Worm (Caenorhabditis elegans) whole organism, L1 larva: Measurements from ENCODE around the gene srh-251.

Source experiments
- aly-2 ChIP-seq: fragments of 150-350 bp; optimal IDR thresholded peaks from 2 replicates; lab custom pipeline; 2014; ENCODE audit warnings: missing biosample characterization, missing genetic modification characterization
- ceh-63 ChIP-seq: fragments of 200-800 bp; sonication (Bioruptor generic); optimal IDR thresholded peaks from 2 replicates; lab custom pipeline; 2018; ENCODE audit warnings: mild to moderate bottlenecking, missing genetic modification characterization, missing compliant biosample characterization
- egl-27 ChIP-seq, 2 experiments: fragments of 150-350 bp in 1 of 2; sonication (generic microtip); optimal IDR thresholded peaks; 3 replicates each; lab custom pipeline; 2017 to 2018; ENCODE audit warnings: missing biosample characterization in 2 of 2, missing genetic modification characterization in 2 of 2, missing genetic modification reagents in 2 of 2
- fos-1 ChIP-seq: fragments of 150-350 bp; optimal IDR thresholded peaks from 2 replicates; lab custom pipeline; 2014; ENCODE audit warnings: missing biosample characterization, missing genetic modification characterization
- jun-1 ChIP-seq: fragments of 150-350 bp; optimal IDR thresholded peaks from 2 replicates; lab custom pipeline; 2014; ENCODE audit warnings: missing biosample characterization, missing genetic modification reagents, missing genetic modification characterization
- lin-13 ChIP-seq: fragments of 150-350 bp; optimal IDR thresholded peaks from 2 replicates; lab custom pipeline; 2014; ENCODE audit warnings: missing biosample characterization, missing genetic modification reagents, missing genetic modification characterization
- lin-14 ChIP-seq: fragments of 200-800 bp; sonication (Bioruptor generic); optimal IDR thresholded peaks from 2 replicates; lab custom pipeline; 2018; ENCODE audit warnings: mild to moderate bottlenecking, missing genetic modification characterization, moderate library complexity, missing compliant biosample characterization
- mdl-1 ChIP-seq, 2 experiments: fragments of 150-350 bp; optimal IDR thresholded peaks; 2 replicates each; lab custom pipeline; 2014 to 2017; ENCODE audit warnings: missing biosample characterization in 2 of 2, missing genetic modification characterization in 2 of 2, inconsistent platforms in 1 of 2
- nhr-237 ChIP-seq: fragments of 150-350 bp; optimal IDR thresholded peaks from 2 replicates; lab custom pipeline; 2014; ENCODE audit warnings: missing biosample characterization, missing genetic modification characterization
- tbx-2 ChIP-seq: sonication (generic microtip); optimal IDR thresholded peaks from 2 replicates; lab custom pipeline; 2016; ENCODE audit warnings: missing genetic modification characterization, missing compliant biosample characterization
- unc-62 ChIP-seq: fragments of 150-350 bp; optimal IDR thresholded peaks from 2 replicates; lab custom pipeline; 2014; ENCODE audit warnings: missing biosample characterization, missing genetic modification reagents, missing genetic modification characterization
- zag-1 ChIP-seq: fragments of 150-350 bp; optimal IDR thresholded peaks from 2 replicates; lab custom pipeline; 2014; ENCODE audit warnings: missing biosample characterization, missing genetic modification characterization
- ztf-4 ChIP-seq: fragments of 150-350 bp; optimal IDR thresholded peaks from 2 replicates; lab custom pipeline; 2014; ENCODE audit warnings: missing biosample characterization, missing genetic modification characterization

DNA sequence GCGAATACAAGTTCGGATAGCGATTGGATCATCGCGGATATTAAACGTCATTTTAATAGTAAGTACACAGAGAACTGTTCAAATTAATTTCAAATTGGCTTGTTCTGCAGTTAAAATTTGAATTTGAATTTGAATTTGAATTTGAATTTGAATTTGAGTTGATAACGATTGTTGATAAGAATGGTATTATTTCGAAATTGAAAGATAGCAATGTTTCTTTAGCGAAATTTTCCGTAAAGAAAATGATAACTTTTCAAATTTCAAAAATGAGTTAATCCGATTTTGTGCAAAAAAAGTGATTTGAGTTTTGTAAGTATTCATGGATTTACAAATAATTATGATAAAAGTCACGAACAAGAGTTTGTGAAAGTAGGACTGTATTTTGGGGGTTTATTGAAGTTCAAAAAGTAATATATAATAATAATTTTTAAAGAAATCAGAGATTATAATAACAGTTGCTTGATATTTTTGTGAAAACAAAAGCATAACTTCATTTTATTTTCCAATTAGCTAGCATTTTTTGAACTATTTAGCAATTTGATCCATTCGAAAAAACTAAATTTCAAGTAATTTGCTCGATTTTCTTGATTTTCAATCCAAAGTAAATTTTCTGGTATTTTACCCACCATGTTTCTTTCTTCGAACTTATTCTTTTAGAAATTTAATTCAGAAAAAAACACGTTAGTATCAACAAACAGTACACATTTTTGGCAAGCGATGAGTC, 45.8 kb upstream of the srh-251 start, which contains the start of gene Y36E3A.2:
- TF ChIP-seq ceh-63 (GFP tag; lab: Kevin White, UChicago), result no peak
- TF ChIP-seq ztf-4, result no peak
- no peak for TF ChIP-seq nhr-237 (tag; lab: Kevin White, UChicago)
- no peak for TF ChIP-seq aly-2
- TF ChIP-seq lin-13, result no peak
- no peak for TF ChIP-seq unc-62 (GFP tag; lab: Kevin White, UChicago)
- TF ChIP-seq fos-1 (tag; lab: Kevin White, UChicago), result no peak
- TF ChIP-seq lin-14 (GFP tag; lab: Kevin White, UChicago), result no peak
- TF ChIP-seq zag-1, result no peak
- TF ChIP-seq jun-1, result no peak
- no peak for TF ChIP-seq tbx-2 (tag; lab: Kevin White, UChicago)
- TF ChIP-seq mdl-1 (tag; optimal IDR thresholded peaks at IDR 0.05; lab: Kevin White, UChicago), result no peak
- TF ChIP-seq egl-27 (tag; optimal IDR thresholded peaks at IDR 0.05; lab: Kevin White, UChicago), result no peak
